Worm (Caenorhabditis elegans) whole organism, young adult: ENCODE data around the gene mdt-9.

ENCODE experiments used
- B0019.2 ChIP-seq: fragments of 200-800 bp; sonication (Bioruptor generic); conservative IDR thresholded peaks from 2 replicates; pipeline ENCODE4 v1.3.6; 2022; ENCODE audit warnings: missing genetic modification reagents, missing genetic modification characterization, missing compliant biosample characterization
- B0336.3 ChIP-seq: fragments of 200-800 bp; sonication (Bioruptor generic); IDR thresholded peaks from 2 replicates; pipeline ENCODE4 v1.3.6; 2022; ENCODE audit warnings: missing genetic modification characterization, missing compliant biosample characterization
- F55B11.4 ChIP-seq: sonication (generic microtip); optimal IDR thresholded peaks from 2 replicates; lab custom pipeline; 2016; ENCODE audit warnings: missing compliant biosample characterization, missing genetic modification characterization, borderline replicate concordance; ENCODE audit not compliant: insufficient read depth
- K11D2.4 ChIP-seq: fragments of 200-800 bp; sonication (Bioruptor generic); IDR thresholded peaks from 2 replicates; pipeline ENCODE4 v1.3.6; 2022; ENCODE audit warnings: missing genetic modification reagents, missing genetic modification characterization, missing compliant biosample characterization
- K12H6.12 ChIP-seq: fragments of 200-800 bp; sonication (Bioruptor generic); optimal IDR thresholded peaks from 2 replicates; lab custom pipeline; 2018; ENCODE audit warnings: mild to moderate bottlenecking, missing genetic modification characterization, missing compliant biosample characterization
- Y53G8AR.9 ChIP-seq: fragments of 200-800 bp; sonication (Bioruptor generic); conservative IDR thresholded peaks from 2 replicates; pipeline ENCODE4 v1.3.6; 2022; ENCODE audit warnings: missing genetic modification reagents, missing genetic modification characterization, missing compliant biosample characterization
- Y67H2A.10 ChIP-seq: fragments of 200-800 bp; sonication (Bioruptor generic); conservative IDR thresholded peaks from 2 replicates; pipeline ENCODE4 v1.3.6; 2022; ENCODE audit warnings: missing genetic modification reagents, missing genetic modification characterization, missing compliant biosample characterization
- ama-1 ChIP-seq, 3 experiments: fragments of 150-350 bp in 1 of 3; sonication (generic microtip) in 2 of 3; optimal IDR thresholded peaks; 2 replicates each; lab custom pipeline; 2014 to 2018; ENCODE audit warnings: missing biosample characterization in 2 of 3, missing genetic modification characterization in 2 of 3, missing genetic modification reagents in 2 of 3
- atf-7 ChIP-seq: sonication (generic microtip); optimal IDR thresholded peaks from 2 replicates; lab custom pipeline; 2017; ENCODE audit warnings: mild to moderate bottlenecking, missing genetic modification characterization, missing compliant biosample characterization
- attf-3 ChIP-seq: fragments of 200-800 bp; sonication (Bioruptor generic); conservative IDR thresholded peaks from 2 replicates; pipeline ENCODE4 v1.3.6; 2022; ENCODE audit warnings: missing genetic modification reagents, missing genetic modification characterization, missing compliant biosample characterization
- cebp-1 ChIP-seq, 2 experiments: fragments of 200-800 bp in 1 of 2; sonication (Bioruptor generic) in 1 of 2; sonication (generic microtip) in 1 of 2; IDR thresholded peaks in 1 of 2; optimal IDR thresholded peaks in 1 of 2; 2 replicates each; pipeline versions ENCODE4 v1.3.6 to Lab custom; 2017 to 2022; ENCODE audit warnings: missing compliant biosample characterization in 2 of 2, missing genetic modification characterization in 2 of 2, mild to moderate bottlenecking in 1 of 2, missing genetic modification reagents in 1 of 2, moderate library complexity in 1 of 2
- ceh-58 ChIP-seq: fragments of 200-800 bp; sonication (Bioruptor generic); IDR thresholded peaks from 2 replicates; pipeline ENCODE4 v1.3.6; 2022; ENCODE audit warnings: missing genetic modification characterization, missing compliant biosample characterization
- ceh-91 ChIP-seq: fragments of 200-800 bp; sonication (Bioruptor generic); IDR thresholded peaks from 2 replicates; pipeline ENCODE4 v1.3.6; 2022; ENCODE audit warnings: missing genetic modification reagents, missing genetic modification characterization, missing compliant biosample characterization
- chd-7 ChIP-seq: sonication (generic microtip); optimal IDR thresholded peaks from 2 replicates; lab custom pipeline; 2016; ENCODE audit warnings: mild to moderate bottlenecking, missing genetic modification characterization, moderate library complexity, missing compliant biosample characterization
- dpff-1 ChIP-seq: sonication (generic microtip); optimal IDR thresholded peaks from 2 replicates; lab custom pipeline; 2017; ENCODE audit warnings: mild to moderate bottlenecking, missing genetic modification characterization, missing compliant biosample characterization
- egl-44 ChIP-seq: fragments of 200-800 bp; sonication (Bioruptor generic); IDR thresholded peaks from 2 replicates; pipeline ENCODE4 v1.3.6; 2022; ENCODE audit warnings: missing genetic modification reagents, missing genetic modification characterization, missing compliant biosample characterization
- gei-17 ChIP-seq: fragments of 200-800 bp; sonication (Bioruptor generic); optimal IDR thresholded peaks from 2 replicates; lab custom pipeline; 2018; ENCODE audit warnings: mild to moderate bottlenecking, missing genetic modification characterization, missing compliant biosample characterization
- him-1 ChIP-seq: sonication (generic microtip); optimal IDR thresholded peaks from 2 replicates; lab custom pipeline; 2016; ENCODE audit warnings: missing genotype, missing genetic modification reagents, missing genetic modification characterization, missing compliant biosample characterization
- hmg-1.2 ChIP-seq: fragments of 200-800 bp; sonication (Bioruptor generic); IDR thresholded peaks from 2 replicates; pipeline ENCODE4 v1.3.6; 2022; ENCODE audit warnings: missing genetic modification reagents, missing genetic modification characterization, missing compliant biosample characterization
- lag-1 ChIP-seq: fragments of 200-800 bp; sonication (Bioruptor generic); IDR thresholded peaks from 2 replicates; pipeline ENCODE4 v1.3.6; 2022; ENCODE audit warnings: missing genetic modification reagents, missing genetic modification characterization, missing compliant biosample characterization
- let-607 ChIP-seq, 2 experiments: fragments of 200-800 bp in 1 of 2; sonication (Bioruptor generic) in 1 of 2; sonication (generic microtip) in 1 of 2; optimal IDR thresholded peaks; 2 replicates each; lab custom pipeline; 2016 to 2018; ENCODE audit warnings: mild to moderate bottlenecking in 2 of 2, missing compliant biosample characterization in 2 of 2, missing genetic modification characterization in 2 of 2, moderate library complexity in 2 of 2, missing genotype in 1 of 2
- lin-35 ChIP-seq, 3 experiments: fragments of 150-350 bp in 2 of 3; sonication (generic microtip) in 1 of 3; optimal IDR thresholded peaks; 2 replicates each; lab custom pipeline; 2014 to 2018; ENCODE audit warnings: missing biosample characterization in 3 of 3, missing genetic modification characterization in 3 of 3, missing genetic modification reagents in 3 of 3
- lin-40 ChIP-seq: sonication (generic microtip); optimal IDR thresholded peaks from 2 replicates; lab custom pipeline; 2016; ENCODE audit warnings: missing genetic modification characterization, mild to moderate bottlenecking, missing compliant biosample characterization, missing genotype, missing genetic modification reagents
- lin-54 ChIP-seq: fragments of 200-800 bp; sonication (Bioruptor generic); optimal IDR thresholded peaks from 2 replicates; lab custom pipeline; 2018; ENCODE audit warnings: mild to moderate bottlenecking, missing genetic modification characterization, missing compliant biosample characterization
- lir-1 ChIP-seq: fragments of 200-800 bp; sonication (Bioruptor generic); conservative IDR thresholded peaks from 2 replicates; pipeline ENCODE4 v1.3.6; 2022; ENCODE audit warnings: missing genetic modification reagents, missing genetic modification characterization, missing compliant biosample characterization
- lsl-1 ChIP-seq: fragments of 200-800 bp; sonication (Bioruptor generic); optimal IDR thresholded peaks from 2 replicates; lab custom pipeline; 2018; ENCODE audit warnings: mild to moderate bottlenecking, missing genetic modification characterization, moderate library complexity, missing compliant biosample characterization
- madf-6 ChIP-seq: fragments of 200-800 bp; sonication (Bioruptor generic); IDR thresholded peaks from 2 replicates; pipeline ENCODE4 v1.3.6; 2022; ENCODE audit warnings: missing genetic modification reagents, missing genetic modification characterization, missing compliant biosample characterization
- nfya-2 ChIP-seq: fragments of 200-800 bp; sonication (Bioruptor generic); IDR thresholded peaks from 2 replicates; pipeline ENCODE4 v1.3.6; 2022; ENCODE audit warnings: missing genetic modification reagents, missing genetic modification characterization, missing compliant biosample characterization
- nfyb-1 ChIP-seq: fragments of 200-800 bp; sonication (Bioruptor generic); IDR thresholded peaks from 2 replicates; pipeline ENCODE4 v1.3.6; 2022; ENCODE audit warnings: missing genetic modification reagents, missing genetic modification characterization, missing compliant biosample characterization
- nhr-120 ChIP-seq: fragments of 200-800 bp; sonication (Bioruptor generic); IDR thresholded peaks from 2 replicates; pipeline ENCODE4 v1.3.6; 2022; ENCODE audit warnings: missing genetic modification characterization, missing compliant biosample characterization
- nhr-80 ChIP-seq: sonication (generic microtip); optimal IDR thresholded peaks from 2 replicates; lab custom pipeline; 2016; ENCODE audit warnings: missing genetic modification characterization, missing compliant biosample characterization
- nhr-90 ChIP-seq: sonication (generic microtip); optimal IDR thresholded peaks from 2 replicates; lab custom pipeline; 2016; ENCODE audit warnings: missing genotype, mild to moderate bottlenecking, missing genetic modification characterization, missing compliant biosample characterization
- repo-1 ChIP-seq: sonication (generic microtip); optimal IDR thresholded peaks from 2 replicates; lab custom pipeline; 2017; ENCODE audit warnings: mild to moderate bottlenecking, missing genetic modification characterization, missing compliant biosample characterization
- rpc-1 ChIP-seq, 2 experiments: fragments of 150-350 bp in 1 of 2; sonication (generic microtip) in 1 of 2; optimal IDR thresholded peaks; 2 replicates each; lab custom pipeline; 2014 to 2018; ENCODE audit warnings: missing biosample characterization in 1 of 2, missing genetic modification characterization in 1 of 2, missing genetic modification reagents in 1 of 2, missing genotype in 1 of 2
- sea-2 ChIP-seq: fragments of 200-800 bp; sonication (Bioruptor generic); IDR thresholded peaks from 2 replicates; pipeline ENCODE4 v1.3.6; 2022; ENCODE audit warnings: missing genetic modification characterization, missing compliant biosample characterization
- snpc-4 ChIP-seq, 5 experiments: fragments of 150-350 bp in 1 of 5; sonication (generic microtip) in 4 of 5; optimal IDR thresholded peaks; 2 replicates each; lab custom pipeline; 2014 to 2018; ENCODE audit warnings: missing genetic modification characterization in 5 of 5, missing biosample characterization in 3 of 5, antibody characterized with exemption in 2 of 5, mild to moderate bottlenecking in 2 of 5, missing compliant biosample characterization in 2 of 5, missing genotype in 2 of 5, moderate library complexity in 2 of 5, missing genetic modification reagents in 1 of 5
- somi-1 ChIP-seq: fragments of 200-800 bp; sonication (Bioruptor generic); optimal IDR thresholded peaks from 2 replicates; lab custom pipeline; 2018; ENCODE audit warnings: mild to moderate bottlenecking, missing genetic modification characterization, missing compliant biosample characterization
- tbp1 ChIP-seq: fragments of 200-800 bp; sonication (Bioruptor generic); optimal IDR thresholded peaks from 2 replicates; lab custom pipeline; 2018; ENCODE audit warnings: mild to moderate bottlenecking, missing genetic modification characterization, missing compliant biosample characterization
- tlf-1 ChIP-seq: fragments of 200-800 bp; sonication (Bioruptor generic); optimal IDR thresholded peaks from 2 replicates; lab custom pipeline; 2018; ENCODE audit warnings: mild to moderate bottlenecking, missing genetic modification characterization, missing compliant biosample characterization
- xnd-1 ChIP-seq: sonication (generic microtip); optimal IDR thresholded peaks from 2 replicates; lab custom pipeline; 2016; ENCODE audit warnings: missing genotype, missing genetic modification reagents, missing genetic modification characterization, missing compliant biosample characterization
- ztf-22 ChIP-seq: fragments of 200-800 bp; sonication (Bioruptor generic); optimal IDR thresholded peaks from 2 replicates; lab custom pipeline; 2018; ENCODE audit warnings: mild to moderate bottlenecking, missing genetic modification characterization, moderate library complexity, missing compliant biosample characterization
- ztf-26 ChIP-seq: sonication (generic microtip); optimal IDR thresholded peaks from 2 replicates; lab custom pipeline; 2017; ENCODE audit warnings: missing genetic modification characterization, missing compliant biosample characterization
- ztf-28 ChIP-seq: fragments of 200-800 bp; sonication (Bioruptor generic); IDR thresholded peaks from 2 replicates; pipeline ENCODE4 v1.3.6; 2022; ENCODE audit warnings: missing genetic modification reagents, missing genetic modification characterization, missing compliant biosample characterization
- ztf-3 ChIP-seq: fragments of 200-800 bp; sonication (Bioruptor generic); optimal IDR thresholded peaks from 2 replicates; lab custom pipeline; 2018; ENCODE audit warnings: mild to moderate bottlenecking, missing genetic modification characterization, missing compliant biosample characterization

Gene mdt-9

DNA sequence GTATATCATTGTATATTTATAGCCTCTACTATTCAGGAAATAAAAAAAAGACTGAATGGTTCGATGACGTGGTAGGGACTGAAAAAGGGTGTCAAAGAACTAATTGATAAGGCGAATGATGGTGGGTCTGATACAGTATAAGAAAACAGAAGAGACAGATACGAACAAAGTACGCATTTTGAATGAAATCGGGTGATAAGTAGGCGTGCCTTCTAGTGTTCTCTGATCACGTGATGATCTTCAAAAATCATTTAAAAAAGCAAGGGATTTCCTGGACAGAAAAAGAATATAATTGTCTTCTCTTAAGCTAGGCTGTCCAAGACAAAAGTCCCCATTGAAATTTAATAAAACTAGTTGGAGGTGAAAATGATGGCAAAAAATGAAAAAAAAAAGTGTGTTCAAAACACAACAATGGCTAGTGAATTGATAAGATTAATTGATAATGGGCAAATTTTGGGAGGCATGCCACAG lies 7.1 kb downstream of the mdt-9 start:
- TF ChIP-seq lag-1 (GFP tag; lab: Robert Waterston, UW) (no peak), lin-54 (no peak), sea-2 (GFP tag; lab: Robert Waterston, UW) (no peak), B0336.3 (GFP tag; lab: Robert Waterston, UW) (no peak), Y53G8AR.9 (0 out of 2 replicates have a peak, but pooled peaks have one; percentile 41), ztf-3 (GFP tag; lab: Kevin White, UChicago) (no peak), lin-40 (tag; lab: Kevin White, UChicago) (peak; percentile 77), ztf-28 (GFP tag; lab: Robert Waterston, UW) (no peak), F55B11.4 (no peak), nfyb-1 (GFP tag; lab: Robert Waterston, UW) (peak; percentile 69), tbp1 (GFP tag; lab: Kevin White, UChicago) (peak; percentile 7), him-1 (tag; lab: Kevin White, UChicago) (no peak), nhr-80 (tag; lab: Kevin White, UChicago) (peak; percentile 81), atf-7 (tag; lab: Kevin White, UChicago) (peak; percentile 44), K12H6.12 (tag; lab: Kevin White, UChicago) (no peak), ceh-91 (GFP tag; lab: Robert Waterston, UW) (no peak), Y67H2A.10 (no peak), dpff-1 (tag; lab: Kevin White, UChicago) (no peak), K11D2.4 (GFP tag; lab: Robert Waterston, UW) (0 out of 2 replicates have a peak, but pooled peaks have one; percentile 12), attf-3 (GFP tag; lab: Robert Waterston, UW) (no peak), gei-17 (no peak), snpc-4 (GFP tag; optimal IDR thresholded peaks at IDR 0.05; lab: Kevin White, UChicago) (no peak), snpc-4 (tag; optimal IDR thresholded peaks at IDR 0.05; lab: Kevin White, UChicago) (peak in 1 of 4 experiments; percentile 0), lsl-1 (GFP tag; lab: Kevin White, UChicago) (no peak), nhr-90 (tag; lab: Kevin White, UChicago) (peak; percentile 53), ztf-26 (tag; lab: Kevin White, UChicago) (peak; percentile 55), repo-1 (tag; lab: Kevin White, UChicago) (no peak), xnd-1 (tag; lab: Kevin White, UChicago) (no peak), rpc-1 (optimal IDR thresholded peaks at IDR 0.05; lab: Kevin White, UChicago) (no peak), rpc-1 (tag; optimal IDR thresholded peaks at IDR 0.05; lab: Kevin White, UChicago) (no peak), ceh-58 (GFP tag; lab: Robert Waterston, UW) (no peak), let-607 (tag; optimal IDR thresholded peaks at IDR 0.05; lab: Kevin White, UChicago) (peak in 1 of 2 experiments; percentile 41), chd-7 (tag; lab: Kevin White, UChicago) (no peak), tlf-1 (peak; percentile 5), nhr-120 (GFP tag; lab: Robert Waterston, UW) (no peak), nfya-2 (no peak), egl-44 (GFP tag; lab: Robert Waterston, UW) (no peak), ztf-22 (GFP tag; lab: Kevin White, UChicago) (peak; percentile 38), hmg-1.2 (GFP tag; lab: Robert Waterston, UW) (no peak), B0019.2 (GFP tag; lab: Robert Waterston, UW) (no peak), cebp-1 (GFP tag; IDR thresholded peaks at IDR 0.05; lab: Robert Waterston, UW) (no peak; the same call in 1 of the 2 replicates), cebp-1 (tag; optimal IDR thresholded peaks at IDR 0.05; lab: Kevin White, UChicago) (peak; percentile 34), ama-1 (optimal IDR thresholded peaks at IDR 0.05; lab: Kevin White, UChicago) (no peak), ama-1 (GFP tag; optimal IDR thresholded peaks at IDR 0.05; lab: Kevin White, UChicago) (no peak), lir-1 (GFP tag; lab: Robert Waterston, UW) (0 out of 2 replicates have a peak, but pooled peaks have one; percentile 7), lin-35 (GFP tag; optimal IDR thresholded peaks at IDR 0.05; lab: Kevin White, UChicago) (no peak), somi-1 (GFP tag; lab: Kevin White, UChicago) (peak; percentile 25), madf-6 (GFP tag; lab: Robert Waterston, UW) (no peak)
